Fruit fly (Drosophila melanogaster) whole organism, embryonic: ENCODE data around the gene CG43880.

ENCODE experiments used
- CG10959 ChIP-seq: fragments of 200-800 bp; sonication (Bioruptor generic); IDR thresholded peaks from 2 replicates; pipeline ENCODE4 v1.3.6; 2022; ENCODE audit warnings: missing biosample characterization, missing genetic modification characterization
- CG18599 ChIP-seq: fragments of 200-800 bp; sonication (Bioruptor generic); optimal IDR thresholded peaks from 3 replicates; lab custom pipeline; 2017; ENCODE audit warnings: missing biosample characterization, missing genetic modification characterization, mild to moderate bottlenecking, moderate library complexity, missing genetic modification reagents
- CG2875 ChIP-seq: fragments of 200-800 bp; sonication (Bioruptor generic); optimal IDR thresholded peaks from 2 replicates; lab custom pipeline; 2017; ENCODE audit warnings: missing biosample characterization, mild to moderate bottlenecking, missing genetic modification characterization, missing genetic modification reagents
- CG8478 ChIP-seq: fragments of >200 bp; optimal IDR thresholded peaks from 2 replicates; lab custom pipeline; 2018
- TFAM ChIP-seq: fragments of 200-800 bp; sonication (Bioruptor generic); optimal IDR thresholded peaks from 2 replicates; lab custom pipeline; 2017; ENCODE audit warnings: missing biosample characterization, missing genetic modification characterization, inconsistent platforms
- nau ChIP-seq: fragments of 200-800 bp; sonication (Bioruptor generic); optimal IDR thresholded peaks from 3 replicates; lab custom pipeline; 2017; ENCODE audit warnings: missing biosample characterization, mild to moderate bottlenecking, missing genetic modification characterization, missing genetic modification reagents
- psq ChIP-seq: fragments of 200-800 bp; sonication (Bioruptor generic); optimal IDR thresholded peaks from 2 replicates; lab custom pipeline; 2017; ENCODE audit warnings: missing biosample characterization, missing genetic modification characterization
- ttk ChIP-seq: fragments of 200-800 bp; sonication (Bioruptor generic); IDR thresholded peaks from 2 replicates; pipeline ENCODE4 v2.1.2; 2022; ENCODE audit warnings: missing biosample characterization, missing genetic modification characterization

- TF ChIP-seq CG18599 (GFP tag; lab: Kevin White, UChicago): no peak
- TF ChIP-seq ttk (GFP tag; lab: Robert Waterston, UW): no peak
- TF ChIP-seq CG10959 (GFP tag; lab: Robert Waterston, UW): no peak
- no peak for TF ChIP-seq TFAM
- TF ChIP-seq psq (GFP tag; lab: Kevin White, UChicago): no peak
- no peak for TF ChIP-seq CG8478 (lab: Kevin White, UChicago)
- no peak for TF ChIP-seq CG2875 (GFP tag; lab: Kevin White, UChicago)
- no peak for TF ChIP-seq nau (GFP tag; lab: Kevin White, UChicago)
Measured at dm6 chr3L:7946222-7946621, at the start of gene CG43880.
